Worm (Caenorhabditis elegans) whole organism, L1 larva: ENCODE data around the gene ZK54.3.
A peak's percentile ranks its signal among the peaks of the same experiment; 100 is the strongest.

Source experiments
- C04F5.9 ChIP-seq: sonication (generic microtip); optimal IDR thresholded peaks from 2 replicates; lab custom pipeline; 2016; ENCODE audit warnings: missing genetic modification characterization, missing compliant biosample characterization
- C16A3.4 ChIP-seq: fragments of 150-350 bp; optimal IDR thresholded peaks from 2 replicates; lab custom pipeline; 2014; ENCODE audit warnings: missing biosample characterization, missing genetic modification characterization
- C34B4.2 ChIP-seq: sonication (generic microtip); optimal IDR thresholded peaks from 2 replicates; lab custom pipeline; 2017; ENCODE audit warnings: mild to moderate bottlenecking, missing genetic modification characterization, missing compliant biosample characterization
- Y116A8C.19 ChIP-seq: sonication (generic microtip); optimal IDR thresholded peaks from 2 replicates; lab custom pipeline; 2016; ENCODE audit warnings: missing compliant biosample characterization, missing genetic modification characterization, borderline replicate concordance
- aha-1 ChIP-seq: fragments of 150-350 bp; optimal IDR thresholded peaks from 2 replicates; lab custom pipeline; 2014; ENCODE audit warnings: missing biosample characterization, missing genetic modification characterization
- alr-1 ChIP-seq: fragments of 200-800 bp; sonication (Bioruptor generic); optimal IDR thresholded peaks from 2 replicates; lab custom pipeline; 2018; ENCODE audit warnings: borderline replicate concordance, mild to moderate bottlenecking, missing genetic modification characterization, missing compliant biosample characterization
- ama-1 ChIP-seq: fragments of 150-350 bp; optimal IDR thresholded peaks from 2 replicates; lab custom pipeline; 2014
- blmp-1 ChIP-seq: fragments of 150-350 bp; optimal IDR thresholded peaks from 2 replicates; lab custom pipeline; 2014; ENCODE audit warnings: missing biosample characterization, missing genetic modification characterization
- ceh-8 ChIP-seq: fragments of 200-800 bp; sonication (Bioruptor generic); optimal IDR thresholded peaks from 2 replicates; lab custom pipeline; 2018; ENCODE audit warnings: mild to moderate bottlenecking, missing genetic modification characterization, moderate library complexity, missing compliant biosample characterization
- ceh-82 ChIP-seq, 3 experiments: fragments of 150-350 bp in 1 of 3; sonication (generic microtip) in 2 of 3; optimal IDR thresholded peaks; 2 replicates each; lab custom pipeline; 2014 to 2017; ENCODE audit warnings: missing biosample characterization in 3 of 3, missing genetic modification characterization in 3 of 3
- ceh-88 ChIP-seq: fragments of 200-800 bp; sonication (Bioruptor generic); IDR thresholded peaks from 2 replicates; pipeline ENCODE4 v1.3.6; 2022; ENCODE audit warnings: missing genetic modification characterization, missing compliant biosample characterization
- ceh-90 ChIP-seq: sonication (generic microtip); optimal IDR thresholded peaks from 2 replicates; lab custom pipeline; 2016; ENCODE audit warnings: missing genetic modification characterization, missing compliant biosample characterization
- ces-1 ChIP-seq: fragments of 150-350 bp; optimal IDR thresholded peaks from 2 replicates; lab custom pipeline; 2014; ENCODE audit warnings: missing biosample characterization, missing genetic modification reagents, missing genetic modification characterization
- efl-3 ChIP-seq: fragments of 200-800 bp; sonication (Bioruptor generic); optimal IDR thresholded peaks from 2 replicates; lab custom pipeline; 2018; ENCODE audit warnings: mild to moderate bottlenecking, missing genetic modification characterization, missing compliant biosample characterization
- egl-13 ChIP-seq: sonication (generic microtip); optimal IDR thresholded peaks from 2 replicates; lab custom pipeline; 2016; ENCODE audit warnings: missing genotype, missing genetic modification reagents, missing genetic modification characterization, missing compliant biosample characterization
- egl-27 ChIP-seq, 2 experiments: fragments of 150-350 bp in 1 of 2; sonication (generic microtip); optimal IDR thresholded peaks; 3 replicates each; lab custom pipeline; 2017 to 2018; ENCODE audit warnings: missing biosample characterization in 2 of 2, missing genetic modification characterization in 2 of 2, missing genetic modification reagents in 2 of 2
- elt-2 ChIP-seq: sonication (generic microtip); optimal IDR thresholded peaks from 2 replicates; lab custom pipeline; 2016; ENCODE audit warnings: missing genetic modification characterization, mild to moderate bottlenecking, inconsistent platforms, missing compliant biosample characterization, missing genetic modification reagents
- elt-3 ChIP-seq, 6 experiments: fragments of 150-350 bp in 1 of 6; sonication (generic microtip); optimal IDR thresholded peaks; 2 replicates each; lab custom pipeline; 2017 to 2018; ENCODE audit warnings: missing biosample characterization in 6 of 6, missing genetic modification characterization in 6 of 6, inconsistent platforms in 1 of 6
- fkh-10 ChIP-seq: sonication (generic microtip); optimal IDR thresholded peaks from 2 replicates; lab custom pipeline; 2017; ENCODE audit warnings: missing biosample characterization, missing genetic modification reagents, missing genetic modification characterization
- fkh-4 ChIP-seq: sonication (generic microtip); optimal IDR thresholded peaks from 2 replicates; lab custom pipeline; 2016; ENCODE audit warnings: missing compliant biosample characterization, missing genetic modification characterization, borderline replicate concordance
- fos-1 ChIP-seq: fragments of 150-350 bp; optimal IDR thresholded peaks from 2 replicates; lab custom pipeline; 2014; ENCODE audit warnings: missing biosample characterization, missing genetic modification characterization
- hlh-4 ChIP-seq: sonication (generic microtip); optimal IDR thresholded peaks from 2 replicates; lab custom pipeline; 2016; ENCODE audit warnings: mild to moderate bottlenecking, missing genetic modification characterization, missing compliant biosample characterization
- jun-1 ChIP-seq: fragments of 150-350 bp; optimal IDR thresholded peaks from 2 replicates; lab custom pipeline; 2014; ENCODE audit warnings: missing biosample characterization, missing genetic modification reagents, missing genetic modification characterization
- lin-39 ChIP-seq: fragments of 150-350 bp; optimal IDR thresholded peaks from 2 replicates; lab custom pipeline; 2014; ENCODE audit warnings: missing biosample characterization, missing genetic modification reagents, missing genetic modification characterization
- lir-3 ChIP-seq: sonication (generic microtip); optimal IDR thresholded peaks from 2 replicates; lab custom pipeline; 2016; ENCODE audit warnings: mild to moderate bottlenecking, missing genetic modification characterization, moderate library complexity, missing compliant biosample characterization; ENCODE audit not compliant: poor library complexity
- lsy-2 ChIP-seq, 2 experiments: fragments of 150-350 bp; optimal IDR thresholded peaks; 2 replicates each; lab custom pipeline; 2014; ENCODE audit warnings: missing biosample characterization in 2 of 2, missing genetic modification characterization in 2 of 2
- mab-9 ChIP-seq: fragments of 200-800 bp; sonication (Bioruptor generic); IDR thresholded peaks from 2 replicates; pipeline ENCODE4 v1.3.6; 2022; ENCODE audit warnings: missing genetic modification reagents, missing genetic modification characterization, missing compliant biosample characterization
- mdl-1 ChIP-seq, 2 experiments: fragments of 150-350 bp; optimal IDR thresholded peaks; 2 replicates each; lab custom pipeline; 2014 to 2017; ENCODE audit warnings: missing biosample characterization in 2 of 2, missing genetic modification characterization in 2 of 2, inconsistent platforms in 1 of 2
- mef-2 ChIP-seq: fragments of 150-350 bp; optimal IDR thresholded peaks from 2 replicates; lab custom pipeline; 2014; ENCODE audit warnings: missing biosample characterization, missing genetic modification characterization
- nhr-12 ChIP-seq: sonication (generic microtip); optimal IDR thresholded peaks from 2 replicates; lab custom pipeline; 2017; ENCODE audit warnings: missing biosample characterization, missing genetic modification characterization
- nhr-20 ChIP-seq: sonication (generic microtip); optimal IDR thresholded peaks from 2 replicates; lab custom pipeline; 2016; ENCODE audit warnings: mild to moderate bottlenecking, missing genetic modification characterization, missing compliant biosample characterization
- nhr-28 ChIP-seq: fragments of 150-350 bp; optimal IDR thresholded peaks from 2 replicates; lab custom pipeline; 2014; ENCODE audit warnings: missing biosample characterization, missing genetic modification characterization
- nhr-47 ChIP-seq: sonication (generic microtip); optimal IDR thresholded peaks from 2 replicates; lab custom pipeline; 2016; ENCODE audit warnings: mild to moderate bottlenecking, missing genetic modification characterization, moderate library complexity, missing compliant biosample characterization
- nhr-71 ChIP-seq: sonication (generic microtip); optimal IDR thresholded peaks from 2 replicates; lab custom pipeline; 2016; ENCODE audit warnings: mild to moderate bottlenecking, missing genetic modification characterization, moderate library complexity, missing compliant biosample characterization
- nhr-76 ChIP-seq: sonication (generic microtip); optimal IDR thresholded peaks from 2 replicates; lab custom pipeline; 2017; ENCODE audit warnings: missing biosample characterization, missing genetic modification characterization
- nhr-84 ChIP-seq: sonication (generic microtip); optimal IDR thresholded peaks from 2 replicates; lab custom pipeline; 2017; ENCODE audit warnings: missing biosample characterization, missing genetic modification characterization
- pag-3 ChIP-seq: sonication (generic microtip); optimal IDR thresholded peaks from 2 replicates; lab custom pipeline; 2017; ENCODE audit warnings: missing genetic modification characterization, mild to moderate bottlenecking, missing compliant biosample characterization, antibody characterized with exemption, borderline replicate concordance; ENCODE audit not compliant: insufficient read depth
- pqm-1 ChIP-seq: sonication (generic microtip); optimal IDR thresholded peaks from 3 replicates; lab custom pipeline; 2017; ENCODE audit warnings: missing biosample characterization, missing genetic modification characterization
- rnt-1 ChIP-seq: sonication (generic microtip); optimal IDR thresholded peaks from 2 replicates; lab custom pipeline; 2016; ENCODE audit warnings: mild to moderate bottlenecking, missing genetic modification characterization, moderate library complexity, missing compliant biosample characterization
- snpc-4 ChIP-seq: fragments of 150-350 bp; optimal IDR thresholded peaks from 2 replicates; lab custom pipeline; 2014; ENCODE audit warnings: missing biosample characterization, missing genetic modification characterization
- snu-23 ChIP-seq: sonication (generic microtip); optimal IDR thresholded peaks from 2 replicates; lab custom pipeline; 2016; ENCODE audit warnings: missing genetic modification characterization, missing compliant biosample characterization
- sox-4 ChIP-seq: sonication (generic microtip); optimal IDR thresholded peaks from 2 replicates; lab custom pipeline; 2016; ENCODE audit warnings: missing genetic modification characterization, missing compliant biosample characterization
- sptf-1 ChIP-seq: fragments of 150-350 bp; optimal IDR thresholded peaks from 2 replicates; lab custom pipeline; 2014; ENCODE audit warnings: missing biosample characterization, missing genetic modification characterization
- sup-37 ChIP-seq: fragments of 200-800 bp; sonication (Bioruptor generic); optimal IDR thresholded peaks from 2 replicates; lab custom pipeline; 2018; ENCODE audit warnings: mild to moderate bottlenecking, missing genetic modification characterization, missing compliant biosample characterization
- tbx-2 ChIP-seq: sonication (generic microtip); optimal IDR thresholded peaks from 2 replicates; lab custom pipeline; 2016; ENCODE audit warnings: missing genetic modification characterization, missing compliant biosample characterization
- tlp-1 ChIP-seq: fragments of 150-350 bp; optimal IDR thresholded peaks from 2 replicates; lab custom pipeline; 2014; ENCODE audit warnings: missing biosample characterization, missing genetic modification characterization
- unc-130 ChIP-seq: fragments of 150-350 bp; optimal IDR thresholded peaks from 2 replicates; lab custom pipeline; 2017; ENCODE audit warnings: missing biosample characterization, missing genetic modification characterization, inconsistent platforms
- unc-62 ChIP-seq: fragments of 150-350 bp; optimal IDR thresholded peaks from 2 replicates; lab custom pipeline; 2014; ENCODE audit warnings: missing biosample characterization, missing genetic modification reagents, missing genetic modification characterization
- unc-86 ChIP-seq: sonication (generic microtip); optimal IDR thresholded peaks from 2 replicates; lab custom pipeline; 2016; ENCODE audit warnings: missing genetic modification characterization, missing compliant biosample characterization
- unc-98 ChIP-seq: fragments of 200-800 bp; sonication (Bioruptor generic); IDR thresholded peaks from 2 replicates; pipeline ENCODE4 v1.3.6; 2022; ENCODE audit warnings: missing genetic modification characterization, missing compliant biosample characterization
- vab-15 ChIP-seq: sonication (generic microtip); optimal IDR thresholded peaks from 2 replicates; lab custom pipeline; 2017; ENCODE audit warnings: missing genotype, mild to moderate bottlenecking, missing genetic modification characterization, missing compliant biosample characterization
- xbp-1 ChIP-seq: sonication (generic microtip); optimal IDR thresholded peaks from 2 replicates; lab custom pipeline; 2016; ENCODE audit warnings: missing genetic modification characterization, missing compliant biosample characterization
- zag-1 ChIP-seq: fragments of 150-350 bp; optimal IDR thresholded peaks from 2 replicates; lab custom pipeline; 2014; ENCODE audit warnings: missing biosample characterization, missing genetic modification characterization
- ztf-11 ChIP-seq, 2 experiments: sonication (generic microtip); optimal IDR thresholded peaks; 2 replicates each; lab custom pipeline; 2016 to 2017; ENCODE audit warnings: missing genetic modification characterization in 2 of 2, missing biosample characterization in 1 of 2, missing compliant biosample characterization in 1 of 2

The ZK54.3 gene

DNA sequence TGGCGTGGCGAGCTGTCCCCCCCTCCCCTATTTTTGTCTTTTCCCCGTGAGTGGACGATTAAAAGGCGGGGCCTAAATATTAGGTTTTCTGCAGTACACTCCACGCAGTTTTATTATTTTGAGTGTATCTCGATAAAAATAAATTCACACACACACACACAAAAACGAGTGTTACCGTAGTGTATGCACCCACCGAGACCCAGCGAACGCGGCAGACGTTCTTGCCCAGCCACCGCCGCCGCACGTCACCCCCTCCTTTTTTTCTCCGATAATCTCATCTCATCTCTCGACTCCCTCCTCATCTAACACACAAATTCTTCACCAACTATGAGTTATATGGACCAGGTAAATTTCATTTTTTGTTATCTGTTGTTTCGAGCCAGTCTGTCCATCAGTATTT lies 32.6 kb downstream of the ZK54.3 start, which contains the start of gene fubl-3 (continued):
- peak in 1 of 2 experiments; percentile 5 for TF ChIP-seq mdl-1 (tag; optimal IDR thresholded peaks at IDR 0.05; lab: Kevin White, UChicago)
- peak; percentile 45 for TF ChIP-seq rnt-1 (tag; lab: Kevin White, UChicago)
- TF ChIP-seq nhr-20 (tag; lab: Kevin White, UChicago): peak; percentile 55
- TF ChIP-seq alr-1: no peak
- TF ChIP-seq nhr-12 (tag; lab: Kevin White, UChicago): no peak
- TF ChIP-seq ces-1 (GFP tag; lab: Kevin White, UChicago): no peak
- TF ChIP-seq C04F5.9: no peak
- TF ChIP-seq vab-15 (tag; lab: Kevin White, UChicago): no peak
- TF ChIP-seq nhr-71 (tag; lab: Kevin White, UChicago): peak; percentile 63
- peak; percentile 51 for TF ChIP-seq unc-130 (tag; lab: Kevin White, UChicago)
- no peak for TF ChIP-seq sox-4 (tag; lab: Kevin White, UChicago)
- peak; percentile 11 for TF ChIP-seq snpc-4 (tag; lab: Kevin White, UChicago)
- no peak for TF ChIP-seq ama-1 (lab: Kevin White, UChicago)
- no peak for TF ChIP-seq mab-9 (GFP tag; lab: Robert Waterston, UW)
- TF ChIP-seq Y116A8C.19 (tag; lab: Kevin White, UChicago): no peak
- no peak for TF ChIP-seq fkh-4
- no peak for TF ChIP-seq sptf-1 (tag; lab: Kevin White, UChicago)
- peak in 1 of 3 experiments; percentile 52 for TF ChIP-seq ceh-82 (tag; optimal IDR thresholded peaks at IDR 0.05; lab: Kevin White, UChicago)
- TF ChIP-seq unc-62 (GFP tag; lab: Kevin White, UChicago): no peak
- TF ChIP-seq jun-1 (tag; lab: Kevin White, UChicago): no peak
- TF ChIP-seq ceh-90: no peak
- TF ChIP-seq lin-39 (tag; lab: Kevin White, UChicago): no peak
- no peak for TF ChIP-seq ztf-11 (tag; optimal IDR thresholded peaks at IDR 0.05; lab: Kevin White, UChicago)
- TF ChIP-seq C16A3.4 (tag; lab: Kevin White, UChicago): peak; percentile 50
- TF ChIP-seq egl-27 (tag; optimal IDR thresholded peaks at IDR 0.05; lab: Kevin White, UChicago): no peak
- TF ChIP-seq fos-1: no peak
- TF ChIP-seq xbp-1 (tag; lab: Kevin White, UChicago): peak; percentile 37
- peak; percentile 8 for TF ChIP-seq tbx-2 (tag; lab: Kevin White, UChicago)
- no peak for TF ChIP-seq nhr-84
- TF ChIP-seq nhr-47 (tag; lab: Kevin White, UChicago): peak; percentile 43
- TF ChIP-seq mef-2 (tag; lab: Kevin White, UChicago): no peak
- TF ChIP-seq hlh-4 (tag; lab: Kevin White, UChicago): no peak
- peak; percentile 86 to 96 for TF ChIP-seq lsy-2 (tag; optimal IDR thresholded peaks at IDR 0.05; lab: Kevin White, UChicago)
- no peak for TF ChIP-seq ceh-8
- no peak for TF ChIP-seq efl-3 (GFP tag; lab: Kevin White, UChicago)
- no peak for TF ChIP-seq zag-1 (tag; lab: Kevin White, UChicago)
- TF ChIP-seq blmp-1 (tag; lab: Kevin White, UChicago): peak; percentile 19
- TF ChIP-seq pag-3 (tag; lab: Kevin White, UChicago): no peak
- TF ChIP-seq aha-1 (tag; lab: Kevin White, UChicago): no peak
- no peak for TF ChIP-seq unc-86 (tag; lab: Kevin White, UChicago)
- TF ChIP-seq pqm-1 (tag; lab: Kevin White, UChicago): no peak
- TF ChIP-seq elt-3 (tag; optimal IDR thresholded peaks at IDR 0.05; lab: Kevin White, UChicago): no peak
- TF ChIP-seq ceh-88 (GFP tag; lab: Robert Waterston, UW): no peak
- no peak for TF ChIP-seq elt-2
- TF ChIP-seq sup-37 (GFP tag; lab: Kevin White, UChicago): no peak
- no peak for TF ChIP-seq tlp-1
- TF ChIP-seq lir-3: no peak
- TF ChIP-seq unc-98 (GFP tag; lab: Robert Waterston, UW): no peak
- no peak for TF ChIP-seq egl-13 (tag; lab: Kevin White, UChicago)
- TF ChIP-seq nhr-76 (tag; lab: Kevin White, UChicago): no peak
- no peak for TF ChIP-seq fkh-10
- TF ChIP-seq nhr-28 (tag; lab: Kevin White, UChicago): no peak
- TF ChIP-seq C34B4.2: no peak
- TF ChIP-seq snu-23: peak; percentile 45
